Fruit fly (Drosophila melanogaster) whole organism, embryonic: Measurements from ENCODE around the gene CG7785.

Experiments used
- Blimp-1 ChIP-seq: fragments of 200-800 bp; sonication (Bioruptor generic); optimal IDR thresholded peaks from 3 replicates; lab custom pipeline; 2018; ENCODE audit warnings: missing biosample characterization, missing genetic modification characterization, mild to moderate bottlenecking, moderate library complexity, missing genetic modification reagents
- CG10543 ChIP-seq: fragments of 200-800 bp; sonication (Bioruptor generic); optimal IDR thresholded peaks from 3 replicates; lab custom pipeline; 2017; ENCODE audit warnings: missing biosample characterization, mild to moderate bottlenecking, missing genetic modification characterization, moderate library complexity
- CG11723 ChIP-seq: fragments of 200-800 bp; sonication (Bioruptor generic); optimal IDR thresholded peaks from 2 replicates; lab custom pipeline; 2017; ENCODE audit warnings: missing biosample characterization, mild to moderate bottlenecking, missing genetic modification characterization
- CG1233 ChIP-seq: fragments of 200-800 bp; sonication (Bioruptor generic); optimal IDR thresholded peaks from 4 replicates; lab custom pipeline; 2018; ENCODE audit warnings: missing biosample characterization, mild to moderate bottlenecking, missing genetic modification characterization
- CG13123 ChIP-seq: fragments of 200-800 bp; sonication (Bioruptor generic); optimal IDR thresholded peaks from 2 replicates; lab custom pipeline; 2016; ENCODE audit warnings: missing biosample characterization, missing genetic modification characterization
- CG14014 ChIP-seq: fragments of 200-800 bp; sonication (Bioruptor generic); IDR thresholded peaks from 2 replicates; pipeline ENCODE4 v1.3.6; 2022; ENCODE audit warnings: missing biosample characterization, missing genetic modification characterization
- CG15479 ChIP-seq: fragments of 200-800 bp; sonication (Bioruptor generic); optimal IDR thresholded peaks from 3 replicates; lab custom pipeline; 2019; ENCODE audit warnings: missing biosample characterization, mild to moderate bottlenecking, missing genetic modification characterization, moderate library complexity
- CG18262 ChIP-seq: fragments of 200-800 bp; optimal IDR thresholded peaks from 3 replicates; lab custom pipeline; 2019; ENCODE audit warnings: missing biosample characterization, mild to moderate bottlenecking, missing genetic modification characterization, moderate library complexity
- CG2199 ChIP-seq: fragments of 200-800 bp; sonication (Bioruptor generic); IDR thresholded peaks from 3 replicates; pipeline ENCODE4 v1.3.6; 2022; ENCODE audit warnings: missing biosample characterization, missing genetic modification characterization
- CG2678 ChIP-seq: fragments of 200-800 bp; sonication (Bioruptor generic); optimal IDR thresholded peaks from 3 replicates; lab custom pipeline; 2019; ENCODE audit warnings: missing biosample characterization, mild to moderate bottlenecking, missing genetic modification characterization, moderate library complexity
- CG30020 ChIP-seq: fragments of 200-800 bp; optimal IDR thresholded peaks from 2 replicates; lab custom pipeline; 2019; ENCODE audit warnings: missing biosample characterization, mild to moderate bottlenecking, missing genetic modification characterization, moderate library complexity
- CG4360 ChIP-seq: fragments of 200-800 bp; sonication (Bioruptor generic); IDR thresholded peaks from 2 replicates; pipeline ENCODE4 v1.3.6; 2022; ENCODE audit warnings: missing biosample characterization, missing genetic modification characterization
- CG43689 ChIP-seq: fragments of 200-800 bp; sonication (Bioruptor generic); IDR thresholded peaks from 2 replicates; pipeline ENCODE4 v1.3.6; 2022; ENCODE audit warnings: missing biosample characterization, missing genetic modification characterization
- CG7357 ChIP-seq: fragments of 200-800 bp; sonication (Bioruptor generic); IDR thresholded peaks from 3 replicates; pipeline ENCODE4 v1.3.6; 2022; ENCODE audit warnings: missing biosample characterization, missing genetic modification characterization
- CG7963 ChIP-seq: fragments of 200-800 bp; sonication (Bioruptor generic); IDR thresholded peaks from 3 replicates; pipeline ENCODE4 v1.3.6; 2022; ENCODE audit warnings: missing biosample characterization, missing genetic modification characterization; ENCODE audit not compliant: partially characterized antibody
- CHES-1-like ChIP-seq: fragments of 200-800 bp; sonication (Bioruptor generic); optimal IDR thresholded peaks from 2 replicates; lab custom pipeline; 2016; ENCODE audit warnings: missing biosample characterization, missing genetic modification characterization
- CoRest ChIP-seq: fragments of 200-800 bp; sonication (Bioruptor generic); optimal IDR thresholded peaks from 3 replicates; lab custom pipeline; 2018; ENCODE audit warnings: missing biosample characterization, mild to moderate bottlenecking, missing genetic modification characterization, moderate library complexity
- D ChIP-seq, 2 experiments: fragments of 200-800 bp in 1 of 2; fragments of >200 bp in 1 of 2; sonication (Bioruptor generic) in 1 of 2; optimal IDR thresholded peaks; 2 replicates in 1 of 2; 3 replicates in 1 of 2; lab custom pipeline; 2017; ENCODE audit warnings: mild to moderate bottlenecking in 1 of 2, missing biosample characterization in 1 of 2, missing genetic modification characterization in 1 of 2, missing genetic modification reagents in 1 of 2
- Dfd ChIP-seq, 2 experiments: fragments of >200 bp; optimal IDR thresholded peaks; 2 replicates each; lab custom pipeline; 2017; ENCODE audit warnings: missing biosample characterization in 2 of 2, missing genetic modification characterization in 2 of 2
- Fer1 ChIP-seq: fragments of 200-800 bp; sonication (Bioruptor generic); optimal IDR thresholded peaks from 2 replicates; lab custom pipeline; 2017; ENCODE audit warnings: missing biosample characterization, mild to moderate bottlenecking, missing genetic modification characterization
- H15 ChIP-seq: fragments of 200-800 bp; sonication (Bioruptor generic); IDR thresholded peaks from 3 replicates; pipeline ENCODE4 v1.3.6; 2022; ENCODE audit warnings: missing biosample characterization, missing genetic modification characterization
- H2.0 ChIP-seq: fragments of 200-800 bp; sonication (Bioruptor generic); IDR thresholded peaks from 2 replicates; pipeline ENCODE4 v1.3.6; 2022; ENCODE audit warnings: missing biosample characterization, missing genetic modification characterization
- HLH4C ChIP-seq: fragments of 200-800 bp; sonication (Bioruptor generic); IDR thresholded peaks from 3 replicates; pipeline ENCODE4 v1.3.6; 2022; ENCODE audit warnings: missing biosample characterization, missing genetic modification characterization; ENCODE audit not compliant: partially characterized antibody
- Lim3 ChIP-seq: fragments of 200-800 bp; sonication (Bioruptor generic); IDR thresholded peaks from 2 replicates; pipeline ENCODE4 v1.3.6; 2022; ENCODE audit warnings: missing biosample characterization, missing genetic modification characterization
- MTF-1 ChIP-seq: fragments of 200-800 bp; sonication (Bioruptor generic); optimal IDR thresholded peaks from 2 replicates; lab custom pipeline; 2018; ENCODE audit warnings: missing biosample characterization, mild to moderate bottlenecking, missing genetic modification characterization, borderline replicate concordance
- Mrtf ChIP-seq: fragments of 200-800 bp; sonication (Bioruptor generic); IDR thresholded peaks from 3 replicates; pipeline ENCODE4 v1.3.6; 2022; ENCODE audit warnings: missing biosample characterization, missing genetic modification characterization
- Myb ChIP-seq: fragments of 200-800 bp; sonication (Bioruptor generic); optimal IDR thresholded peaks from 2 replicates; lab custom pipeline; 2016; ENCODE audit warnings: missing biosample characterization, missing genetic modification characterization
- Oaz ChIP-seq: fragments of 200-800 bp; sonication (Bioruptor generic); IDR thresholded peaks from 2 replicates; pipeline ENCODE4 v1.3.6; 2022; ENCODE audit warnings: missing biosample characterization, missing genetic modification characterization
- Poxn ChIP-seq: fragments of 200-800 bp; sonication (Bioruptor generic); IDR thresholded peaks from 2 replicates; pipeline ENCODE4 v1.3.6; 2022; ENCODE audit warnings: missing biosample characterization, missing genetic modification characterization
- TFAM ChIP-seq: fragments of 200-800 bp; sonication (Bioruptor generic); optimal IDR thresholded peaks from 2 replicates; lab custom pipeline; 2017; ENCODE audit warnings: missing biosample characterization, missing genetic modification characterization, inconsistent platforms
- ap ChIP-seq: fragments of 200-800 bp; sonication (Bioruptor generic); IDR thresholded peaks from 2 replicates; pipeline ENCODE4 v1.3.6; 2022; ENCODE audit warnings: missing biosample characterization, missing genetic modification characterization
- ase ChIP-seq: fragments of 200-800 bp; sonication (Bioruptor generic); IDR thresholded peaks from 3 replicates; pipeline ENCODE4 v1.3.6; 2022; ENCODE audit warnings: missing biosample characterization, missing genetic modification characterization
- az2 ChIP-seq: fragments of 200-800 bp; sonication (Bioruptor generic); optimal IDR thresholded peaks from 3 replicates; lab custom pipeline; 2016; ENCODE audit warnings: missing biosample characterization, missing genetic modification characterization
- croc ChIP-seq: fragments of 200-800 bp; sonication (Bioruptor generic); conservative IDR thresholded peaks from 3 replicates; pipeline ENCODE4 v1.3.6; 2022; ENCODE audit warnings: missing biosample characterization, missing genetic modification characterization
- da ChIP-seq: fragments of 200-800 bp; sonication (Bioruptor generic); optimal IDR thresholded peaks from 2 replicates; lab custom pipeline; 2016; ENCODE audit warnings: missing biosample characterization, missing genetic modification characterization
- dm ChIP-seq: fragments of 200-800 bp; sonication (Bioruptor generic); optimal IDR thresholded peaks from 3 replicates; lab custom pipeline; 2016; ENCODE audit warnings: missing biosample characterization, missing genetic modification characterization
- h ChIP-seq: fragments of >200 bp; optimal IDR thresholded peaks from 2 replicates; lab custom pipeline; 2017
- ham ChIP-seq: fragments of 200-800 bp; sonication (Bioruptor generic); IDR thresholded peaks from 2 replicates; pipeline ENCODE4 v1.3.6; 2022; ENCODE audit warnings: missing biosample characterization, missing genetic modification characterization
- kah ChIP-seq: fragments of 200-800 bp; sonication (Bioruptor generic); optimal IDR thresholded peaks from 2 replicates; lab custom pipeline; 2018; ENCODE audit warnings: missing biosample characterization, mild to moderate bottlenecking, missing genetic modification characterization
- mld ChIP-seq: fragments of 200-800 bp; sonication (Bioruptor generic); IDR thresholded peaks from 3 replicates; pipeline ENCODE4 v1.3.6; 2022; ENCODE audit warnings: missing biosample characterization, missing genetic modification characterization; ENCODE audit not compliant: partially characterized antibody
- nau ChIP-seq: fragments of 200-800 bp; sonication (Bioruptor generic); optimal IDR thresholded peaks from 3 replicates; lab custom pipeline; 2017; ENCODE audit warnings: missing biosample characterization, mild to moderate bottlenecking, missing genetic modification characterization, missing genetic modification reagents
- nerfin-2 ChIP-seq: fragments of 200-800 bp; sonication (Bioruptor generic); IDR thresholded peaks from 2 replicates; pipeline ENCODE4 v1.3.6; 2022; ENCODE audit warnings: missing biosample characterization, missing genetic modification characterization; ENCODE audit not compliant: partially characterized antibody
- pita ChIP-seq: fragments of 200-800 bp; sonication (Bioruptor generic); optimal IDR thresholded peaks from 2 replicates; lab custom pipeline; 2017; ENCODE audit warnings: missing biosample characterization, mild to moderate bottlenecking, missing genetic modification characterization
- sens-2 ChIP-seq: fragments of 200-800 bp; sonication (Bioruptor generic); IDR thresholded peaks from 2 replicates; pipeline ENCODE4 v1.3.6; 2022; ENCODE audit warnings: missing biosample characterization, missing genetic modification characterization
- seq ChIP-seq: fragments of 200-800 bp; sonication (Bioruptor generic); IDR thresholded peaks from 2 replicates; pipeline ENCODE4 v1.3.6; 2022; ENCODE audit warnings: missing biosample characterization, missing genetic modification characterization
- sug ChIP-seq: fragments of 200-800 bp; optimal IDR thresholded peaks from 2 replicates; lab custom pipeline; 2019; ENCODE audit warnings: missing biosample characterization, mild to moderate bottlenecking, missing genetic modification characterization, moderate library complexity
- wek ChIP-seq: fragments of 200-800 bp; sonication (Bioruptor generic); optimal IDR thresholded peaks from 3 replicates; lab custom pipeline; 2018; ENCODE audit warnings: missing biosample characterization, mild to moderate bottlenecking, missing genetic modification characterization, moderate library complexity
- z ChIP-seq: fragments of 200-800 bp; sonication (Bioruptor generic); IDR thresholded peaks from 3 replicates; pipeline ENCODE4 v1.3.6; 2022; ENCODE audit warnings: missing biosample characterization, missing genetic modification characterization
- zf30C ChIP-seq: fragments of 200-800 bp; sonication (Bioruptor generic); optimal IDR thresholded peaks from 3 replicates; lab custom pipeline; 2018; ENCODE audit warnings: missing biosample characterization, mild to moderate bottlenecking, missing genetic modification characterization

The CG7785 gene

dm6 chr3R:18049272-18050015 is 28.0 kb downstream of the CG7785 start (continued):
- TF ChIP-seq sens-2 (GFP tag; lab: Robert Waterston, UW) (no peak), Blimp-1 (peak; percentile 67), ap (GFP tag; lab: Robert Waterston, UW) (peak; percentile 41; the same call in 1 of the 2 replicates), ase (no peak), CG11723 (GFP tag; lab: Kevin White, UChicago) (peak; percentile 63), H15 (GFP tag; lab: Robert Waterston, UW) (0 out of 3 replicates have a peak, but pooled peaks have one; percentile 28), CG7357 (GFP tag; lab: Robert Waterston, UW) (no peak), CG14014 (GFP tag; lab: Robert Waterston, UW) (no peak; the same call in 1 of the 2 replicates), kah (no peak), nau (peak; percentile 61), az2 (GFP tag; lab: Kevin White, UChicago) (peak; percentile 76), Mrtf (no peak), Poxn (GFP tag; lab: Robert Waterston, UW) (no peak), wek (GFP tag; lab: Kevin White, UChicago) (no peak), CG18262 (tag; lab: Kevin White, UChicago) (peak; percentile 87), H2.0 (GFP tag; lab: Robert Waterston, UW) (peak; percentile 26; the same call in 1 of the 2 replicates), da (no peak), CG43689 (no peak), zf30C (GFP tag; lab: Kevin White, UChicago) (no peak), ham (no peak), mld (GFP tag; lab: Robert Waterston, UW) (no peak), CG1233 (GFP tag; lab: Kevin White, UChicago) (peak; percentile 44), seq (peak; percentile 25; the same call in 1 of the 2 replicates), Lim3 (GFP tag; lab: Robert Waterston, UW) (no peak), Fer1 (no peak), Oaz (GFP tag; lab: Robert Waterston, UW) (no peak), CG10543 (GFP tag; lab: Kevin White, UChicago) (peak; percentile 44), CG2199 (GFP tag; lab: Robert Waterston, UW) (no peak), Myb (GFP tag; lab: Kevin White, UChicago) (peak; percentile 9), CG2678 (tag; lab: Kevin White, UChicago) (peak; percentile 84), pita (GFP tag; lab: Kevin White, UChicago) (no peak), CHES-1-like (GFP tag; lab: Kevin White, UChicago) (no peak), nerfin-2 (GFP tag; lab: Robert Waterston, UW) (no peak), sug (tag; lab: Kevin White, UChicago) (peak; percentile 24), z (GFP tag; lab: Robert Waterston, UW) (peak; percentile 88), croc (GFP tag; lab: Robert Waterston, UW) (peak; percentile 47; the same call in 1 of the 3 replicates), CG15479 (GFP tag; lab: Kevin White, UChicago) (no peak), CG7963 (GFP tag; lab: Robert Waterston, UW) (no peak), h (lab: Kevin White, UChicago) (no peak), dm (GFP tag; lab: Kevin White, UChicago) (peak; percentile 4), TFAM (GFP tag; lab: Kevin White, UChicago) (no peak), CoRest (tag; lab: Kevin White, UChicago) (peak; percentile 87), D (optimal IDR thresholded peaks at IDR 0.05; lab: Kevin White, UChicago) (no peak), D (GFP tag; optimal IDR thresholded peaks at IDR 0.05; lab: Kevin White, UChicago) (peak; percentile 70), Dfd (GFP tag; optimal IDR thresholded peaks at IDR 0.05; lab: Kevin White, UChicago) (no peak), CG13123 (GFP tag; lab: Kevin White, UChicago) (peak; percentile 43), HLH4C (GFP tag; lab: Robert Waterston, UW) (no peak), CG30020 (tag; lab: Kevin White, UChicago) (peak; percentile 16), MTF-1 (GFP tag; lab: Kevin White, UChicago) (no peak), CG4360 (GFP tag; lab: Robert Waterston, UW) (no peak)
